Fruit fly (Drosophila melanogaster): Measurements from ENCODE around the gene CG42232.

CG42232 gene

DNA sequence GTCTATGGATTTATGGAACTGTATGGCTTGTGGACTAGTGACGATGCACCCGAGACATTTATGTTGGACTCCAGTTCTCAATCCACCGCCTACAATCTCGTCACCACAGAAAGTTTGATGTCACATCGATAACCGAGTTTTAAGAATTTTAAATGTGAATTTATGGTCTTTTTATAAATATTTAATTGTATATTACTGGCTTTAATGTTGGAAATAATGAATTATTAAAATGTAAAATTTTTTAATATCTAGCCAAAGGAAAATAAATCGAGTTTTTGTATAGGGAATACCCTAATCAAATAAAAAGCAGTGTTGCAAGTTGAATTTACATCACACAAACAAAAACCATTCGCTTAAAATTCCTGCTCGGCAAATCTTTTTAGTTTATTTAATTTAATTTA, 36.8 kb downstream of the CG42232 start, which contains the start of gene Fntb (continued):
- TF ChIP-seq CG6276 (GFP tag; optimal IDR thresholded peaks at IDR 0.05): no peak
- peak; percentile 53 for TF ChIP-seq vri (GFP tag; optimal IDR thresholded peaks at IDR 0.05)
- no peak for TF ChIP-seq CG16779 (tag; optimal IDR thresholded peaks at IDR 0.05)
- TF ChIP-seq Hr39 (GFP tag; optimal IDR thresholded peaks at IDR 0.05): peak; percentile 51
- peak; percentile 18 for TF ChIP-seq Eip93F (GFP tag; optimal IDR thresholded peaks at IDR 0.05)
- TF ChIP-seq CG6163 (GFP tag; IDR thresholded peaks at IDR 0.05): 0 out of 3 replicates have a peak, but pooled peaks have one; percentile 50
- no peak for TF ChIP-seq CG32006 (GFP tag; optimal IDR thresholded peaks at IDR 0.05)

DNA sequence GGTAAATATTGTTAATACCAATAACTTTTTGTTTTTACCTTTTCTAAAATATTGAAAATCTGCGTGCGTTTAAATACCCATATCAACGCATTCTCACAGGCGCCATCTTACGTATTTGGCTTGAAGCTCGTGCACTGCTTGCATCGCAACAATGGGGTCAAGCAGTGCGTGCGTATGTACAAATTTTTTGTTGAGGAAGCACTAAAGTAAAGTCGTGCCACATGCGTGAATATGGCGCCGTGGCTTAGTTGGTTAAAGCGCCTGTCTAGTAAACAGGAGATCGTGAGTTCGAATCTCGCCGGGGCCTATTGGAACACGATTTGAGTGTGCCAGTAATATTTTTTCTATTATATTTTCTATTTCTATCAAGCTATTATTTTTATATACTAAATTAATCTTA, 37.8 kb downstream of the CG42232 start:
- TF ChIP-seq CG10669 (GFP tag; optimal IDR thresholded peaks at IDR 0.05): no peak
- peak; percentile 17 for TF ChIP-seq Sox14 (GFP tag; optimal IDR thresholded peaks at IDR 0.05)
- TF ChIP-seq cyc (GFP tag; optimal IDR thresholded peaks at IDR 0.05): peak; percentile 35
- TF ChIP-seq CG3032 (tag; optimal IDR thresholded peaks at IDR 0.05): peak; percentile 22
- TF ChIP-seq CG15336 (GFP tag; IDR thresholded peaks at IDR 0.05): 0 out of 2 replicates have a peak, but pooled peaks have one; percentile 12
- no peak for TF ChIP-seq CG6808 (GFP tag; optimal IDR thresholded peaks at IDR 0.05)
- no peak for TF ChIP-seq CG1621 (tag; optimal IDR thresholded peaks at IDR 0.05)
- TF ChIP-seq Met (GFP tag; optimal IDR thresholded peaks at IDR 0.05): peak; percentile 25
- peak; percentile 7 for TF ChIP-seq CG6792 (GFP tag; optimal IDR thresholded peaks at IDR 0.05)
- TF ChIP-seq acj6 (GFP tag; optimal IDR thresholded peaks at IDR 0.05): no peak
- no peak for TF ChIP-seq CG8632 (GFP tag; optimal IDR thresholded peaks at IDR 0.05)
- peak; percentile 13 for TF ChIP-seq svp (GFP tag)
- TF ChIP-seq lz (GFP tag; optimal IDR thresholded peaks at IDR 0.05): peak; percentile 22
- peak; percentile 68 for TF ChIP-seq Eip78C (GFP tag)
- TF ChIP-seq Hr39 (GFP tag; optimal IDR thresholded peaks at IDR 0.05): peak; percentile 31
- no peak for TF ChIP-seq CG7368 (GFP tag; optimal IDR thresholded peaks at IDR 0.05)
- TF ChIP-seq topi (GFP tag; optimal IDR thresholded peaks at IDR 0.05): peak; percentile 29
- TF ChIP-seq CG31627 (GFP tag; optimal IDR thresholded peaks at IDR 0.05): peak; percentile 42
- peak; percentile 37 for TF ChIP-seq CG3919 (GFP tag; optimal IDR thresholded peaks at IDR 0.05)
- TF ChIP-seq dsx (GFP tag; optimal IDR thresholded peaks at IDR 0.05; ENCODE audit: poor library complexity, severe bottlenecking): peak; percentile 99

dm6 chr3R:16430381-16430780, 39.1 kb downstream of the CG42232 start, which contains the start of gene CG31279:
CG31279 (plus strand) TSS chr3R:16430681.
- no peak for TF ChIP-seq CG11762 (GFP tag; optimal IDR thresholded peaks at IDR 0.05; ENCODE audit: insufficient read depth)
- TF ChIP-seq Sox15 (GFP tag; optimal IDR thresholded peaks at IDR 0.05): no peak
- TF ChIP-seq Sox14 (GFP tag; optimal IDR thresholded peaks at IDR 0.05): no peak
- TF ChIP-seq CG15336 (GFP tag; IDR thresholded peaks at IDR 0.05): no peak
- no peak for TF ChIP-seq CG34406 (GFP tag; optimal IDR thresholded peaks at IDR 0.05)
- TF ChIP-seq topi (GFP tag; optimal IDR thresholded peaks at IDR 0.05): no peak
- no peak for TF ChIP-seq fd85E (GFP tag; optimal IDR thresholded peaks at IDR 0.05)
- no peak for TF ChIP-seq lz (GFP tag; optimal IDR thresholded peaks at IDR 0.05)
- TF ChIP-seq CG6854 (GFP tag; optimal IDR thresholded peaks at IDR 0.05): no peak
- no peak for TF ChIP-seq svp (GFP tag)
- TF ChIP-seq CG11902 (GFP tag; optimal IDR thresholded peaks at IDR 0.05): no peak
- no peak for TF ChIP-seq Eip93F (GFP tag; optimal IDR thresholded peaks at IDR 0.05)
- TF ChIP-seq Hr39 (GFP tag; optimal IDR thresholded peaks at IDR 0.05): no peak
- TF ChIP-seq pdm3 (GFP tag; optimal IDR thresholded peaks at IDR 0.05): no peak
- TF ChIP-seq cyc (GFP tag; optimal IDR thresholded peaks at IDR 0.05): no peak
- no peak for TF ChIP-seq eg (GFP tag; IDR thresholded peaks at IDR 0.05)
- TF ChIP-seq CG8632 (GFP tag; optimal IDR thresholded peaks at IDR 0.05): no peak
- no peak for TF ChIP-seq CG32006 (GFP tag; optimal IDR thresholded peaks at IDR 0.05)

dm6 chr3R:16427520-16427919, 41.9 kb downstream of the CG42232 start:
- no peak for TF ChIP-seq CG32006 (GFP tag; optimal IDR thresholded peaks at IDR 0.05)
- TF ChIP-seq Sox102F (GFP tag; optimal IDR thresholded peaks at IDR 0.05): no peak
- TF ChIP-seq Sox14 (GFP tag; optimal IDR thresholded peaks at IDR 0.05): no peak

All from whole organism, prepupa.